Fruit fly (Drosophila melanogaster): ENCODE measurements around the gene bowl.

bowl gene

dm6 chr2L:3813255-3813875, 41.9 kb downstream of the bowl start, which contains the start of gene CG3407:
Gene CG3407, minus strand, starts transcription at chr2L:3813410.
- no peak for TF ChIP-seq rn (GFP tag; IDR thresholded peaks at IDR 0.05)
- no peak for TF ChIP-seq CG34367 (tag; optimal IDR thresholded peaks at IDR 0.05)
- TF ChIP-seq CG9948 (tag; optimal IDR thresholded peaks at IDR 0.05): no peak
- no peak for TF ChIP-seq Pif1A (GFP tag; optimal IDR thresholded peaks at IDR 0.05)
- no peak for TF ChIP-seq CG12605 (GFP tag; IDR thresholded peaks at IDR 0.05)
- no peak for TF ChIP-seq Pif1B (GFP tag; optimal IDR thresholded peaks at IDR 0.05)
- TF ChIP-seq CG32121 (GFP tag; IDR thresholded peaks at IDR 0.05): no peak
- TF ChIP-seq CG10348 (GFP tag; IDR thresholded peaks at IDR 0.05): no peak
- TF ChIP-seq Snoo (tag; optimal IDR thresholded peaks at IDR 0.05): no peak
- no peak for TF ChIP-seq CG15710 (tag; optimal IDR thresholded peaks at IDR 0.05)
- no peak for TF ChIP-seq CG8301 (tag; optimal IDR thresholded peaks at IDR 0.05)
- TF ChIP-seq EcR (GFP tag; optimal IDR thresholded peaks at IDR 0.05): no peak
- no peak for TF ChIP-seq CG4496 (GFP tag; IDR thresholded peaks at IDR 0.05)
- TF ChIP-seq Ets98B (GFP tag; IDR thresholded peaks at IDR 0.05): no peak
- TF ChIP-seq CG14655 (GFP tag; optimal IDR thresholded peaks at IDR 0.05): no peak

dm6 chr2L:3814163-3814562, 42.7 kb downstream of the bowl start:
- TF ChIP-seq CG4496 (GFP tag; IDR thresholded peaks at IDR 0.05) (no peak), Snoo (tag; optimal IDR thresholded peaks at IDR 0.05) (no peak), EcR (GFP tag; optimal IDR thresholded peaks at IDR 0.05) (no peak), CG13204 (GFP tag; optimal IDR thresholded peaks at IDR 0.05) (no peak)

- TF ChIP-seq CG9948 (tag; optimal IDR thresholded peaks at IDR 0.05) (no peak), CG13204 (GFP tag; optimal IDR thresholded peaks at IDR 0.05) (no peak), gl (tag; optimal IDR thresholded peaks at IDR 0.05) (no peak), CG4496 (GFP tag; IDR thresholded peaks at IDR 0.05) (no peak), Snoo (tag; optimal IDR thresholded peaks at IDR 0.05) (no peak), CG15710 (tag; optimal IDR thresholded peaks at IDR 0.05) (no peak), CG8301 (tag; optimal IDR thresholded peaks at IDR 0.05) (no peak), CG12605 (GFP tag; IDR thresholded peaks at IDR 0.05) (no peak), rn (GFP tag; IDR thresholded peaks at IDR 0.05) (no peak), CG10348 (GFP tag; IDR thresholded peaks at IDR 0.05) (no peak), Pif1B (GFP tag; optimal IDR thresholded peaks at IDR 0.05) (no peak), EcR (GFP tag; optimal IDR thresholded peaks at IDR 0.05) (no peak), CG8159 (tag; optimal IDR thresholded peaks at IDR 0.05) (no peak), CG32121 (GFP tag; IDR thresholded peaks at IDR 0.05) (no peak), CG14655 (GFP tag; optimal IDR thresholded peaks at IDR 0.05) (no peak), CG34367 (tag; optimal IDR thresholded peaks at IDR 0.05) (no peak)
Measured at dm6 chr2L:3818903-3819302, 47.4 kb downstream of the bowl start.

dm6 chr2L:3822462-3823065, 51.1 kb downstream of the bowl start:
- TF ChIP-seq CG15710 (tag; optimal IDR thresholded peaks at IDR 0.05) (no peak), CG8159 (tag; optimal IDR thresholded peaks at IDR 0.05) (no peak), CG10348 (GFP tag; IDR thresholded peaks at IDR 0.05) (no peak), Pif1A (GFP tag; optimal IDR thresholded peaks at IDR 0.05) (no peak), CG14655 (GFP tag; optimal IDR thresholded peaks at IDR 0.05) (no peak), gl (tag; optimal IDR thresholded peaks at IDR 0.05) (no peak), CG9948 (tag; optimal IDR thresholded peaks at IDR 0.05) (no peak), D1 (tag; optimal IDR thresholded peaks at IDR 0.05) (no peak), Pif1B (GFP tag; optimal IDR thresholded peaks at IDR 0.05) (no peak), rn (GFP tag; IDR thresholded peaks at IDR 0.05) (no peak), EcR (GFP tag; optimal IDR thresholded peaks at IDR 0.05) (no peak), CG17806 (tag; optimal IDR thresholded peaks at IDR 0.05) (no peak)

dm6 chr2L:3823835-3824234, 52.3 kb downstream of the bowl start:
- no peak for TF ChIP-seq CG15710 (tag; optimal IDR thresholded peaks at IDR 0.05)
- TF ChIP-seq CG12605 (GFP tag; IDR thresholded peaks at IDR 0.05): no peak
- no peak for TF ChIP-seq rn (GFP tag; IDR thresholded peaks at IDR 0.05)
- TF ChIP-seq Snoo (tag; optimal IDR thresholded peaks at IDR 0.05): no peak
- TF ChIP-seq CG10348 (GFP tag; IDR thresholded peaks at IDR 0.05): no peak
- TF ChIP-seq CG34367 (tag; optimal IDR thresholded peaks at IDR 0.05): no peak
- TF ChIP-seq CG4496 (GFP tag; IDR thresholded peaks at IDR 0.05): no peak
- TF ChIP-seq CG9948 (tag; optimal IDR thresholded peaks at IDR 0.05): no peak
- TF ChIP-seq EcR (GFP tag; optimal IDR thresholded peaks at IDR 0.05): no peak
- TF ChIP-seq CG8159 (tag; optimal IDR thresholded peaks at IDR 0.05): no peak
- TF ChIP-seq fd96Ca (GFP tag; IDR thresholded peaks at IDR 0.05): no peak
- TF ChIP-seq CG8301 (tag; optimal IDR thresholded peaks at IDR 0.05): no peak
- no peak for TF ChIP-seq Pif1B (GFP tag; optimal IDR thresholded peaks at IDR 0.05)
- TF ChIP-seq CG17806 (tag; optimal IDR thresholded peaks at IDR 0.05): no peak
- TF ChIP-seq CG14655 (GFP tag; optimal IDR thresholded peaks at IDR 0.05): no peak
- TF ChIP-seq CG32121 (GFP tag; IDR thresholded peaks at IDR 0.05): no peak
- no peak for TF ChIP-seq Ets98B (GFP tag; IDR thresholded peaks at IDR 0.05)

dm6 chr2L:3825413-3825812, 53.9 kb downstream of the bowl start, which contains the start of gene slp1:
Gene slp1, plus strand, starts transcription at chr2L:3825675.
- no peak for TF ChIP-seq D1 (tag; optimal IDR thresholded peaks at IDR 0.05)
- no peak for TF ChIP-seq CG17806 (tag; optimal IDR thresholded peaks at IDR 0.05)
- no peak for TF ChIP-seq Pif1A (GFP tag; optimal IDR thresholded peaks at IDR 0.05)
- TF ChIP-seq CG12605 (GFP tag; IDR thresholded peaks at IDR 0.05): no peak
- no peak for TF ChIP-seq CG4496 (GFP tag; IDR thresholded peaks at IDR 0.05)
- no peak for TF ChIP-seq CG14655 (GFP tag; optimal IDR thresholded peaks at IDR 0.05)
- no peak for TF ChIP-seq gl (tag; optimal IDR thresholded peaks at IDR 0.05)
- TF ChIP-seq CG8159 (tag; optimal IDR thresholded peaks at IDR 0.05): no peak
- no peak for TF ChIP-seq fd96Ca (GFP tag; IDR thresholded peaks at IDR 0.05)
- no peak for TF ChIP-seq CG15710 (tag; optimal IDR thresholded peaks at IDR 0.05)
- TF ChIP-seq CG8301 (tag; optimal IDR thresholded peaks at IDR 0.05): no peak
- TF ChIP-seq Pif1B (GFP tag; optimal IDR thresholded peaks at IDR 0.05): no peak
- TF ChIP-seq CG10348 (GFP tag; IDR thresholded peaks at IDR 0.05): no peak
- no peak for TF ChIP-seq CG32121 (GFP tag; IDR thresholded peaks at IDR 0.05)
- TF ChIP-seq CG13204 (GFP tag; optimal IDR thresholded peaks at IDR 0.05): no peak
- no peak for TF ChIP-seq EcR (GFP tag; optimal IDR thresholded peaks at IDR 0.05)
- no peak for TF ChIP-seq CG34367 (tag; optimal IDR thresholded peaks at IDR 0.05)
- no peak for TF ChIP-seq Ets98B (GFP tag; IDR thresholded peaks at IDR 0.05)
- TF ChIP-seq rn (GFP tag; IDR thresholded peaks at IDR 0.05): no peak

Measured in whole organism, pupa.